Fruit fly (Drosophila melanogaster): ENCODE results near the gene santa-maria.

santa-maria gene

dm6 chr2L:7491902-7492301, 40.9 kb upstream of the santa-maria start (continued):
- peak; percentile 58 for TF ChIP-seq CG17385 (GFP tag; optimal IDR thresholded peaks at IDR 0.05)
- TF ChIP-seq dati (GFP tag; IDR thresholded peaks at IDR 0.05) = 0 out of 2 replicates have a peak, but pooled peaks have one; percentile 18
- no peak for TF ChIP-seq luna (GFP tag; optimal IDR thresholded peaks at IDR 0.05)
- no peak for TF ChIP-seq eve (GFP tag; optimal IDR thresholded peaks at IDR 0.05)
- TF ChIP-seq Sry-β (GFP tag; optimal IDR thresholded peaks at IDR 0.05) = no peak
- peak; percentile 54; the same call in 1 of the 2 replicates for TF ChIP-seq HLH3B (GFP tag; IDR thresholded peaks at IDR 0.05)
- TF ChIP-seq amos (GFP tag; IDR thresholded peaks at IDR 0.05; ENCODE audit: partially characterized antibody) = no peak
- TF ChIP-seq Dp (GFP tag; optimal IDR thresholded peaks at IDR 0.05) = no peak
- no peak for TF ChIP-seq Lhr (GFP tag; optimal IDR thresholded peaks at IDR 0.05)
- no peak for TF ChIP-seq CG9609 (GFP tag; optimal IDR thresholded peaks at IDR 0.05)
- no peak for TF ChIP-seq Dip2 (GFP tag; IDR thresholded peaks at IDR 0.05)
- TF ChIP-seq Bdp1 (GFP tag; optimal IDR thresholded peaks at IDR 0.05) = no peak
- no peak for TF ChIP-seq CG12236 (GFP tag; optimal IDR thresholded peaks at IDR 0.05)
- peak; percentile 0 for TF ChIP-seq bcd (GFP tag; optimal IDR thresholded peaks at IDR 0.05)
- TF ChIP-seq CG1603 (tag; optimal IDR thresholded peaks at IDR 0.05) = no peak
- peak; percentile 29 for TF ChIP-seq run (tag; optimal IDR thresholded peaks at IDR 0.05)
- no peak for TF ChIP-seq CG1792 (GFP tag; optimal IDR thresholded peaks at IDR 0.05)
- TF ChIP-seq CG6689 (GFP tag; IDR thresholded peaks at IDR 0.05) = peak; percentile 66
- TF ChIP-seq CoRest (tag; optimal IDR thresholded peaks at IDR 0.05) = peak; percentile 49
- no peak for TF ChIP-seq CG42726 (GFP tag; IDR thresholded peaks at IDR 0.05; ENCODE audit: partially characterized antibody)
- no peak for TF ChIP-seq Deaf1 (tag; optimal IDR thresholded peaks at IDR 0.05)
- TF ChIP-seq CG5180 (GFP tag; optimal IDR thresholded peaks at IDR 0.05) = no peak
- peak; percentile 54 for TF ChIP-seq nmo (GFP tag; optimal IDR thresholded peaks at IDR 0.05)
- TF ChIP-seq CG18764 (GFP tag; optimal IDR thresholded peaks at IDR 0.05) = no peak
- TF ChIP-seq CG8359 (GFP tag; optimal IDR thresholded peaks at IDR 0.05; ENCODE audit: borderline replicate concordance) = no peak
- 0 out of 2 replicates have a peak, but pooled peaks have one; percentile 26 for TF ChIP-seq ap (GFP tag; IDR thresholded peaks at IDR 0.05)
- TF ChIP-seq Scr (GFP tag; IDR thresholded peaks at IDR 0.05; ENCODE audit: partially characterized antibody) = no peak
- TF ChIP-seq CG5245 (GFP tag; optimal IDR thresholded peaks at IDR 0.05) = peak; percentile 4
- TF ChIP-seq peb (GFP tag; IDR thresholded peaks at IDR 0.05) = no peak
- TF ChIP-seq fd102C (GFP tag; optimal IDR thresholded peaks at IDR 0.05) = no peak
- TF ChIP-seq MBD-R2 (GFP tag; IDR thresholded peaks at IDR 0.05) = 0 out of 2 replicates have a peak, but pooled peaks have one; percentile 10
- TF ChIP-seq CG12299 (tag; optimal IDR thresholded peaks at IDR 0.05) = peak; percentile 41
- TF ChIP-seq CG14441 (GFP tag; IDR thresholded peaks at IDR 0.05) = peak; percentile 74
- TF ChIP-seq CG11696 (GFP tag; IDR thresholded peaks at IDR 0.05) = no peak
- no peak for TF ChIP-seq Sry-δ (GFP tag; optimal IDR thresholded peaks at IDR 0.05)
- no peak for TF ChIP-seq CG30431 (GFP tag; optimal IDR thresholded peaks at IDR 0.05)
- peak; percentile 48 for TF ChIP-seq CG10267 (tag; optimal IDR thresholded peaks at IDR 0.05)
- TF ChIP-seq NC2β (GFP tag; optimal IDR thresholded peaks at IDR 0.05) = no peak
- TF ChIP-seq Myb (GFP tag; optimal IDR thresholded peaks at IDR 0.05) = no peak
- no peak for TF ChIP-seq HLHmδ (GFP tag; optimal IDR thresholded peaks at IDR 0.05)
- TF ChIP-seq CG2889 (GFP tag; IDR thresholded peaks at IDR 0.05) = no peak
- no peak for TF ChIP-seq CG4730 (GFP tag; IDR thresholded peaks at IDR 0.05)
- no peak for TF ChIP-seq Dfd (GFP tag; optimal IDR thresholded peaks at IDR 0.05)
- no peak for TF ChIP-seq CG9932 (GFP tag; IDR thresholded peaks at IDR 0.05)
- TF ChIP-seq slou (GFP tag; optimal IDR thresholded peaks at IDR 0.05) = no peak
- no peak for TF ChIP-seq yki (optimal IDR thresholded peaks at IDR 0.05)
- TF ChIP-seq D19B (GFP tag; optimal IDR thresholded peaks at IDR 0.05) = no peak
- no peak for TF ChIP-seq C15 (GFP tag; IDR thresholded peaks at IDR 0.05)
- no peak for TF ChIP-seq CG9876 (GFP tag; optimal IDR thresholded peaks at IDR 0.05)
- TF ChIP-seq az2 (GFP tag; optimal IDR thresholded peaks at IDR 0.05) = peak; percentile 47
- no peak for TF ChIP-seq z (GFP tag; IDR thresholded peaks at IDR 0.05)
- TF ChIP-seq otp (GFP tag; IDR thresholded peaks at IDR 0.05) = no peak
- TF ChIP-seq cad (GFP tag; optimal IDR thresholded peaks at IDR 0.05) = no peak
